Worm (Caenorhabditis elegans) whole organism, early embryonic: ENCODE results near the gene Y11D7A.9.

Experiments
- F13C5.2 ChIP-seq: sonication (generic microtip); optimal IDR thresholded peaks from 2 replicates; lab custom pipeline; 2017; ENCODE audit warnings: mild to moderate bottlenecking, missing genetic modification characterization, inconsistent platforms, missing compliant biosample characterization
- ama-1 ChIP-seq: fragments of 150-350 bp; optimal IDR thresholded peaks from 2 replicates; lab custom pipeline; 2014
- ceh-13 ChIP-seq: fragments of 200-800 bp; sonication (Bioruptor generic); optimal IDR thresholded peaks from 2 replicates; lab custom pipeline; 2018; ENCODE audit warnings: mild to moderate bottlenecking, missing genetic modification characterization, missing compliant biosample characterization
- flt-1 ChIP-seq: fragments of 200-800 bp; sonication (Bioruptor generic); IDR thresholded peaks from 2 replicates; pipeline ENCODE4 v1.3.6; 2022; ENCODE audit warnings: missing genetic modification characterization, missing compliant biosample characterization
- tbx-37 ChIP-seq: fragments of 200-800 bp; sonication (Bioruptor generic); conservative IDR thresholded peaks from 2 replicates; pipeline ENCODE4 v1.3.6; 2022; ENCODE audit warnings: missing genetic modification reagents, missing genetic modification characterization, missing compliant biosample characterization

ce11 chrIV:9245423-9245822, 10.5 kb downstream of the Y11D7A.9 start, which contains the start of gene Y11D7A.5:
- TF ChIP-seq tbx-37 (GFP tag; lab: Robert Waterston, UW) (no peak), ceh-13 (GFP tag; lab: Kevin White, UChicago) (no peak), ama-1 (lab: Kevin White, UChicago) (no peak), flt-1 (GFP tag; lab: Robert Waterston, UW) (no peak), F13C5.2 (tag; lab: Kevin White, UChicago) (no peak)
